Worm (Caenorhabditis elegans) whole organism, L2 larva: ENCODE data around the gene C48D5.3.

Experiments
- C34F6.9 ChIP-seq: fragments of 150-350 bp; optimal IDR thresholded peaks from 2 replicates; lab custom pipeline; 2014; ENCODE audit warnings: missing biosample characterization, missing genetic modification characterization
- F13H6.1 ChIP-seq: sonication (generic microtip); optimal IDR thresholded peaks from 2 replicates; lab custom pipeline; 2016; ENCODE audit warnings: missing genetic modification characterization, missing compliant biosample characterization
- R02D3.7 ChIP-seq: fragments of 150-350 bp; optimal IDR thresholded peaks from 2 replicates; lab custom pipeline; 2014; ENCODE audit warnings: missing biosample characterization, missing genetic modification characterization
- Y55F3AM.14 ChIP-seq: fragments of 200-800 bp; sonication (Bioruptor generic); optimal IDR thresholded peaks from 2 replicates; lab custom pipeline; 2018; ENCODE audit warnings: mild to moderate bottlenecking, missing genetic modification characterization, missing compliant biosample characterization
- ama-1 ChIP-seq: fragments of 150-350 bp; optimal IDR thresholded peaks from 2 replicates; lab custom pipeline; 2018; ENCODE audit warnings: inconsistent platforms
- ceh-16 ChIP-seq: fragments of 150-350 bp; optimal IDR thresholded peaks from 2 replicates; lab custom pipeline; 2014; ENCODE audit warnings: missing biosample characterization, missing genetic modification characterization
- ceh-82 ChIP-seq: fragments of 150-350 bp; optimal IDR thresholded peaks from 2 replicates; lab custom pipeline; 2014; ENCODE audit warnings: missing biosample characterization, missing genetic modification characterization
- crh-2 ChIP-seq: sonication (generic microtip); optimal IDR thresholded peaks from 2 replicates; lab custom pipeline; 2017; ENCODE audit warnings: missing biosample characterization, missing genetic modification characterization
- dmd-4 ChIP-seq: sonication (generic microtip); optimal IDR thresholded peaks from 2 replicates; lab custom pipeline; 2017; ENCODE audit warnings: missing biosample characterization, missing genetic modification characterization
- egl-27 ChIP-seq: sonication (generic microtip); optimal IDR thresholded peaks from 3 replicates; lab custom pipeline; 2017; ENCODE audit warnings: missing biosample characterization, missing genetic modification reagents, missing genetic modification characterization
- elt-3 ChIP-seq: sonication (generic microtip); optimal IDR thresholded peaks from 2 replicates; lab custom pipeline; 2017; ENCODE audit warnings: missing biosample characterization, missing genetic modification characterization
- fos-1 ChIP-seq: fragments of 150-350 bp; optimal IDR thresholded peaks from 2 replicates; lab custom pipeline; 2014; ENCODE audit warnings: missing biosample characterization, missing genetic modification characterization
- gmeb-1 ChIP-seq: fragments of 150-350 bp; optimal IDR thresholded peaks from 2 replicates; lab custom pipeline; 2014; ENCODE audit warnings: missing biosample characterization, missing genetic modification characterization
- lin-11 ChIP-seq: fragments of 150-350 bp; sonication (generic microtip); optimal IDR thresholded peaks from 2 replicates; lab custom pipeline; 2014; ENCODE audit warnings: missing biosample characterization, missing genetic modification characterization, inconsistent platforms, mixed read lengths
- lin-13 ChIP-seq: fragments of 150-350 bp; optimal IDR thresholded peaks from 2 replicates; lab custom pipeline; 2014; ENCODE audit warnings: missing biosample characterization, missing genetic modification reagents, missing genetic modification characterization
- lsy-2 ChIP-seq, 2 experiments: fragments of 150-350 bp in 1 of 2; sonication (generic microtip) in 1 of 2; optimal IDR thresholded peaks; 2 replicates each; lab custom pipeline; 2014 to 2017; ENCODE audit warnings: missing biosample characterization in 2 of 2, missing genetic modification characterization in 2 of 2
- mab-5 ChIP-seq: fragments of 150-350 bp; optimal IDR thresholded peaks from 2 replicates; lab custom pipeline; 2014; ENCODE audit warnings: missing biosample characterization, missing genetic modification characterization
- mbf-1 ChIP-seq: sonication (generic microtip); optimal IDR thresholded peaks from 2 replicates; lab custom pipeline; 2017; ENCODE audit warnings: missing biosample characterization, missing genetic modification characterization
- mdl-1 ChIP-seq, 2 experiments: fragments of 150-350 bp in 1 of 2; sonication (generic microtip) in 1 of 2; optimal IDR thresholded peaks; 2 replicates each; lab custom pipeline; 2017; ENCODE audit warnings: missing biosample characterization in 2 of 2, missing genetic modification characterization in 2 of 2
- nhr-10 ChIP-seq: sonication (generic microtip); optimal IDR thresholded peaks from 2 replicates; lab custom pipeline; 2017; ENCODE audit warnings: missing biosample characterization, missing genetic modification characterization
- nhr-11 ChIP-seq: fragments of 150-350 bp; optimal IDR thresholded peaks from 2 replicates; lab custom pipeline; 2014; ENCODE audit warnings: missing biosample characterization, missing genetic modification characterization
- nhr-12 ChIP-seq: fragments of 150-350 bp; optimal IDR thresholded peaks from 2 replicates; lab custom pipeline; 2014; ENCODE audit warnings: missing biosample characterization, missing genetic modification characterization
- nhr-129 ChIP-seq: fragments of 150-350 bp; optimal IDR thresholded peaks from 2 replicates; lab custom pipeline; 2014; ENCODE audit warnings: missing biosample characterization, missing genetic modification characterization
- nhr-21 ChIP-seq: fragments of 150-350 bp; optimal IDR thresholded peaks from 2 replicates; lab custom pipeline; 2014; ENCODE audit warnings: missing biosample characterization, missing genetic modification characterization
- nhr-23 ChIP-seq: fragments of 150-350 bp; optimal IDR thresholded peaks from 2 replicates; lab custom pipeline; 2014; ENCODE audit warnings: missing biosample characterization, missing genetic modification reagents, missing genetic modification characterization
- nhr-25 ChIP-seq: fragments of 150-350 bp; sonication (generic microtip); optimal IDR thresholded peaks from 3 replicates; lab custom pipeline; 2014; ENCODE audit warnings: missing biosample characterization, missing genetic modification characterization
- sem-4 ChIP-seq: fragments of 150-350 bp; optimal IDR thresholded peaks from 2 replicates; lab custom pipeline; 2014; ENCODE audit warnings: missing biosample characterization, missing genetic modification reagents, missing genetic modification characterization
- skn-1 ChIP-seq: sonication (generic microtip); optimal IDR thresholded peaks from 2 replicates; lab custom pipeline; 2017; ENCODE audit warnings: missing biosample characterization, missing genetic modification characterization
- sma-3 ChIP-seq: sonication (generic microtip); optimal IDR thresholded peaks from 2 replicates; lab custom pipeline; 2016; ENCODE audit warnings: missing genetic modification reagents, missing genetic modification characterization, missing compliant biosample characterization
- sma-9 ChIP-seq, 2 experiments: fragments of 150-350 bp in 1 of 2; sonication (generic microtip) in 1 of 2; optimal IDR thresholded peaks; 2 replicates each; lab custom pipeline; 2014 to 2016; ENCODE audit warnings: missing genetic modification characterization in 2 of 2, mild to moderate bottlenecking in 1 of 2, missing biosample characterization in 1 of 2, missing compliant biosample characterization in 1 of 2, missing genetic modification reagents in 1 of 2, moderate library complexity in 1 of 2
- unc-55 ChIP-seq: fragments of 150-350 bp; sonication (generic microtip); optimal IDR thresholded peaks from 3 replicates; lab custom pipeline; 2014; ENCODE audit warnings: missing biosample characterization, missing genetic modification reagents, missing genetic modification characterization
- zag-1 ChIP-seq: fragments of 150-350 bp; optimal IDR thresholded peaks from 2 replicates; lab custom pipeline; 2014; ENCODE audit warnings: missing biosample characterization, missing genetic modification characterization
- ztf-1 ChIP-seq: fragments of 200-800 bp; sonication (Bioruptor generic); conservative IDR thresholded peaks from 2 replicates; pipeline ENCODE4 v1.3.6; 2022; ENCODE audit warnings: missing genetic modification characterization, missing compliant biosample characterization
- ztf-11 ChIP-seq: sonication (generic microtip); optimal IDR thresholded peaks from 2 replicates; lab custom pipeline; 2017; ENCODE audit warnings: missing biosample characterization, missing genetic modification characterization

C48D5.3 gene

ce11 chrIII:3581636-3582035 is at the start of gene C48D5.3:
C48D5.3 (minus strand) TSS chrIII:3581736.
- TF ChIP-seq fos-1 = peak; percentile 19
- no peak for TF ChIP-seq crh-2

- peak; percentile 23 for TF ChIP-seq nhr-129 (tag; lab: Kevin White, UChicago)
- peak; percentile 42 for TF ChIP-seq F13H6.1 (tag; lab: Kevin White, UChicago)
- no peak for TF ChIP-seq ceh-82 (tag; lab: Kevin White, UChicago)
- TF ChIP-seq gmeb-1 (tag; lab: Kevin White, UChicago) = peak; percentile 51
- no peak for TF ChIP-seq Y55F3AM.14
- TF ChIP-seq sma-3 = peak; percentile 54
- no peak for TF ChIP-seq mdl-1 (tag; optimal IDR thresholded peaks at IDR 0.05; lab: Kevin White, UChicago)
- TF ChIP-seq nhr-10 (tag; lab: Kevin White, UChicago) = no peak
- TF ChIP-seq ama-1 (lab: Kevin White, UChicago) = no peak
- TF ChIP-seq ztf-1 (GFP tag; lab: Robert Waterston, UW) = no peak
- TF ChIP-seq lin-11 (tag; lab: Kevin White, UChicago) = peak; percentile 24
- peak; percentile 23 for TF ChIP-seq egl-27 (tag; lab: Kevin White, UChicago)
- peak; percentile 91 for TF ChIP-seq fos-1
- TF ChIP-seq crh-2 = peak; percentile 62
- TF ChIP-seq lin-13 (GFP tag; lab: Kevin White, UChicago) = peak; percentile 44
- TF ChIP-seq unc-55 (GFP tag; lab: Kevin White, UChicago) = peak; percentile 65
- no peak for TF ChIP-seq ceh-16 (tag; lab: Kevin White, UChicago)
- peak; percentile 29 for TF ChIP-seq sma-9 (GFP tag; optimal IDR thresholded peaks at IDR 0.05; lab: Kevin White, UChicago)
- no peak for TF ChIP-seq sma-9 (tag; optimal IDR thresholded peaks at IDR 0.05; lab: Kevin White, UChicago)
- no peak for TF ChIP-seq sem-4 (tag; lab: Kevin White, UChicago)
- no peak for TF ChIP-seq elt-3 (tag; lab: Kevin White, UChicago)
- no peak for TF ChIP-seq mbf-1 (tag; lab: Kevin White, UChicago)
- TF ChIP-seq lsy-2 (tag; optimal IDR thresholded peaks at IDR 0.05; lab: Kevin White, UChicago) = peak; percentile 13 to 70
- peak; percentile 71 for TF ChIP-seq C34F6.9
- TF ChIP-seq mab-5 (tag; lab: Kevin White, UChicago) = no peak
These were observed 48.8 kb upstream of the C48D5.3 start, which contains the start of gene mrps-31 for ce11 chrIII:3630337-3630736. mrps-31 (minus strand) TSS chrIII:3630372.

ce11 chrIII:3627042-3627441 is 45.5 kb upstream of the C48D5.3 start, which contains the start of gene sel-8:
sel-8 (minus strand) TSS chrIII:3627142.
- TF ChIP-seq zag-1 (no peak), F13H6.1 (tag; lab: Kevin White, UChicago) (no peak), Y55F3AM.14 (no peak), crh-2 (no peak), lin-11 (tag; lab: Kevin White, UChicago) (no peak), nhr-11 (tag; lab: Kevin White, UChicago) (no peak), nhr-12 (tag; lab: Kevin White, UChicago) (no peak), nhr-23 (tag; lab: Kevin White, UChicago) (no peak), sma-3 (no peak), mbf-1 (tag; lab: Kevin White, UChicago) (no peak), dmd-4 (tag; lab: Kevin White, UChicago) (no peak)

- no peak for TF ChIP-seq mab-5 (tag; lab: Kevin White, UChicago)
- no peak for TF ChIP-seq egl-27 (tag; lab: Kevin White, UChicago)
- TF ChIP-seq nhr-12 (tag; lab: Kevin White, UChicago) = no peak
- TF ChIP-seq nhr-10 (tag; lab: Kevin White, UChicago) = no peak
- peak; percentile 15 for TF ChIP-seq nhr-129 (tag; lab: Kevin White, UChicago)
These were observed 42.2 kb upstream of the C48D5.3 start for ce11 chrIII:3623772-3624171.

ce11 chrIII:3621211-3621897 is 39.8 kb upstream of the C48D5.3 start:
- TF ChIP-seq fos-1 (peak; percentile 37), ztf-11 (tag; lab: Kevin White, UChicago) (no peak), sma-9 (GFP tag; optimal IDR thresholded peaks at IDR 0.05; lab: Kevin White, UChicago) (peak; percentile 24), sma-9 (tag; optimal IDR thresholded peaks at IDR 0.05; lab: Kevin White, UChicago) (no peak), ceh-16 (tag; lab: Kevin White, UChicago) (peak; percentile 63), nhr-25 (tag; lab: Kevin White, UChicago) (peak; percentile 32), nhr-21 (peak; percentile 30), R02D3.7 (no peak), mdl-1 (tag; optimal IDR thresholded peaks at IDR 0.05; lab: Kevin White, UChicago) (peak; percentile 10 to 43), lsy-2 (tag; optimal IDR thresholded peaks at IDR 0.05; lab: Kevin White, UChicago) (peak in 1 of 2 experiments; percentile 10), skn-1 (tag; lab: Kevin White, UChicago) (no peak)
- TF ChIP-seq, all 48 proteins: peak for 7
